Fruit fly (Drosophila melanogaster): ENCODE data around the gene RpS5a.

RpS5a gene

DNA sequence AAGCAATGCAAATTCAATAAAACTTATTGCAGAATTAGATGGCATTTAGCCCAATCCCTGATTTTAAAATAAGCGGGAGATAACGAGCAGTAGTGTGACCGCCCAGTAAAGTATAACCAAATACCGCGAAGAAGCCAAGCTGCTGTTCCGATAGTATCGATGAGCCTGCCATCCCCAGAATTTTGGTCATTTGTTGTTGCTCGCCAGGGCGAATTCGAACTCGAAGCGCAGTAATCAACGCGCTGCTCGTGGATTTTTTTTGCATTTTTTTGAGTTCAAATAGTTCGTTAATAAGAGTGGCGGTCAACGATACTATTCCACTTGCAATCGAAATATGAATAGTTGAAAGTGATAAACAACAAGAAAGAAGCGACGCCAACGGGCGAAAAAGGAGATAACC lies 11.8 kb upstream of the RpS5a start, which contains the start of gene baz (continued):
- TF ChIP-seq CG8924 (tag; optimal IDR thresholded peaks at IDR 0.05) (no peak), CG14710 (tag; optimal IDR thresholded peaks at IDR 0.05) (peak; percentile 40), abd-A (tag; optimal IDR thresholded peaks at IDR 0.05) (no peak), MBD-R2 (GFP tag; IDR thresholded peaks at IDR 0.05) (peak; percentile 54; the same call in 1 of the 2 replicates), Rfx (GFP tag; IDR thresholded peaks at IDR 0.05) (peak; percentile 63; the same call in 1 of the 2 replicates), CG30403 (GFP tag; optimal IDR thresholded peaks at IDR 0.05) (no peak), hth (optimal IDR thresholded peaks at IDR 0.05) (no peak), aop (GFP tag; IDR thresholded peaks at IDR 0.05) (no peak), chm (GFP tag; IDR thresholded peaks at IDR 0.05) (peak; percentile 76), cg (GFP tag; optimal IDR thresholded peaks at IDR 0.05) (no peak), Jarid2 (GFP tag; optimal IDR thresholded peaks at IDR 0.05) (peak; percentile 53), Hmr (GFP tag; optimal IDR thresholded peaks at IDR 0.05) (no peak), ase (GFP tag; IDR thresholded peaks at IDR 0.05) (no peak), bowl (GFP tag; IDR thresholded peaks at IDR 0.05) (no peak), Oli (tag; optimal IDR thresholded peaks at IDR 0.05) (no peak), Doc2 (GFP tag; IDR thresholded peaks at IDR 0.05) (no peak), CG18599 (GFP tag; optimal IDR thresholded peaks at IDR 0.05) (no peak), CG6791 (GFP tag; IDR thresholded peaks at IDR 0.05; ENCODE audit: partially characterized antibody) (peak; percentile 93), Bdp1 (GFP tag; optimal IDR thresholded peaks at IDR 0.05) (no peak), NK7.1 (GFP tag; optimal IDR thresholded peaks at IDR 0.05) (no peak), CG4282 (GFP tag; optimal IDR thresholded peaks at IDR 0.05) (no peak), Dip2 (GFP tag; IDR thresholded peaks at IDR 0.05) (no peak), CG2889 (GFP tag; IDR thresholded peaks at IDR 0.05) (no peak), Hr3 (GFP tag; optimal IDR thresholded peaks at IDR 0.05) (no peak), zf30C (GFP tag; optimal IDR thresholded peaks at IDR 0.05) (no peak), tap (tag; optimal IDR thresholded peaks at IDR 0.05) (no peak), run (tag; optimal IDR thresholded peaks at IDR 0.05) (no peak), cwo (GFP tag; optimal IDR thresholded peaks at IDR 0.05) (no peak), D19B (GFP tag; optimal IDR thresholded peaks at IDR 0.05) (no peak), CG12071 (GFP tag; optimal IDR thresholded peaks at IDR 0.05) (no peak), ro (GFP tag; IDR thresholded peaks at IDR 0.05) (no peak), HmgD (GFP tag; optimal IDR thresholded peaks at IDR 0.05) (peak; percentile 34), tio (GFP tag; optimal IDR thresholded peaks at IDR 0.05) (no peak), ci (GFP tag; IDR thresholded peaks at IDR 0.05) (peak; percentile 60; the same call in 2 of the 3 replicates), her (GFP tag; optimal IDR thresholded peaks at IDR 0.05) (peak; percentile 5), toy (GFP tag; IDR thresholded peaks at IDR 0.05) (no peak), CG1832 (GFP tag; optimal IDR thresholded peaks at IDR 0.05) (no peak), E2f2 (GFP tag; IDR thresholded peaks at IDR 0.05) (peak; percentile 95), CG1647 (GFP tag; optimal IDR thresholded peaks at IDR 0.05) (no peak), amos (GFP tag; IDR thresholded peaks at IDR 0.05; ENCODE audit: partially characterized antibody) (peak; percentile 95), nom (GFP tag; optimal IDR thresholded peaks at IDR 0.05) (peak; percentile 13), Spps (tag; optimal IDR thresholded peaks at IDR 0.05) (no peak), CG9932 (GFP tag; IDR thresholded peaks at IDR 0.05) (peak; percentile 35; the same call in 1 of the 2 replicates), Dip3 (GFP tag; optimal IDR thresholded peaks at IDR 0.05) (no peak), CG16813 (GFP tag; IDR thresholded peaks at IDR 0.05; ENCODE audit: partially characterized antibody) (peak; percentile 85), ERR (GFP tag; optimal IDR thresholded peaks at IDR 0.05) (no peak), CG7786 (GFP tag; optimal IDR thresholded peaks at IDR 0.05) (no peak), gcm (GFP tag; optimal IDR thresholded peaks at IDR 0.05) (peak; percentile 3), fru (optimal IDR thresholded peaks at IDR 0.05) (no peak), CG16815 (GFP tag; optimal IDR thresholded peaks at IDR 0.05) (no peak), NFAT (GFP tag; IDR thresholded peaks at IDR 0.05) (no peak), sug (tag; optimal IDR thresholded peaks at IDR 0.05) (no peak)

Data from whole organism, embryonic.